Fruit fly (Drosophila melanogaster): ENCODE measurements around the gene Bruce.

The Bruce gene

dm6 chr3R:10264601-10265421, 66.3 kb downstream of the Bruce start:
- TF ChIP-seq Sin3A (optimal IDR thresholded peaks at IDR 0.05) (no peak), psq (optimal IDR thresholded peaks at IDR 0.05) (no peak), ttk (optimal IDR thresholded peaks at IDR 0.05) (no peak), Myc (optimal IDR thresholded peaks at IDR 0.05) (no peak), h (optimal IDR thresholded peaks at IDR 0.05) (no peak), insv (optimal IDR thresholded peaks at IDR 0.05) (no peak)

- TF ChIP-seq insv (optimal IDR thresholded peaks at IDR 0.05) (no peak), psq (optimal IDR thresholded peaks at IDR 0.05) (no peak), Sin3A (optimal IDR thresholded peaks at IDR 0.05) (no peak), h (optimal IDR thresholded peaks at IDR 0.05) (no peak), ttk (optimal IDR thresholded peaks at IDR 0.05) (no peak), Myc (optimal IDR thresholded peaks at IDR 0.05) (no peak)
Measured at dm6 chr3R:10263972-10264536, 67.1 kb downstream of the Bruce start, which contains the start of gene Nuak. Gene Nuak (plus strand): TSS chr3R:10264306.

Data from Kc167 (cell line).